Comparison of ENCODE assay signal across 4 fruit fly cellular contexts in genomic region chr3R:23133301-23133828, dm6.
TF ChIP-seq lines count a peak whose summit lies in the region.

No protein-coding gene starts in this region.

- no peak for TF ChIP-seq CTCF in whole organism, embryonic (GFP tag; optimal IDR thresholded peaks at IDR 0.05; lab: Kevin White, UChicago)

TF ChIP-seq in whole organism, embryonic, 481 proteins besides CTCF, POLR2A, EP300 and RAD21 (continues in another document):
- TF ChIP-seq CG12744 (GFP tag; optimal IDR thresholded peaks at IDR 0.05; lab: Kevin White, UChicago) = no peak
- TF ChIP-seq stwl (tag; optimal IDR thresholded peaks at IDR 0.05; lab: Kevin White, UChicago) = no peak
- peak; percentile 38; the same call in 1 of the 2 replicates for TF ChIP-seq vvl (GFP tag; IDR thresholded peaks at IDR 0.05; lab: Robert Waterston, UW)
- peak; percentile 44 for TF ChIP-seq ac (GFP tag; optimal IDR thresholded peaks at IDR 0.05; lab: Kevin White, UChicago)
- TF ChIP-seq CG9876 (GFP tag; optimal IDR thresholded peaks at IDR 0.05; lab: Kevin White, UChicago) = no peak
- 0 out of 3 replicates have a peak, but pooled peaks have one; percentile 40 for TF ChIP-seq CG17361 (GFP tag; IDR thresholded peaks at IDR 0.05; lab: Robert Waterston, UW)
- TF ChIP-seq org-1 (GFP tag; optimal IDR thresholded peaks at IDR 0.05; lab: Kevin White, UChicago) = no peak
- peak; percentile 29; the same call in 1 of the 2 replicates for TF ChIP-seq CG4404 (GFP tag; IDR thresholded peaks at IDR 0.05; lab: Robert Waterston, UW)
- TF ChIP-seq CG7271 (tag; optimal IDR thresholded peaks at IDR 0.05; lab: Kevin White, UChicago) = peak; percentile 65
- no peak for TF ChIP-seq stc (GFP tag; IDR thresholded peaks at IDR 0.05; lab: Robert Waterston, UW)
- TF ChIP-seq gcm (GFP tag; optimal IDR thresholded peaks at IDR 0.05; lab: Kevin White, UChicago) = peak; percentile 56
- no peak for TF ChIP-seq ERR (GFP tag; optimal IDR thresholded peaks at IDR 0.05; lab: Kevin White, UChicago)
- TF ChIP-seq otp (GFP tag; IDR thresholded peaks at IDR 0.05; lab: Robert Waterston, UW) = 0 out of 3 replicates have a peak, but pooled peaks have one; percentile 16
- TF ChIP-seq HmgZ (tag; optimal IDR thresholded peaks at IDR 0.05; lab: Kevin White, UChicago) = no peak
- peak; percentile 39 for TF ChIP-seq CG17829 (tag; optimal IDR thresholded peaks at IDR 0.05; lab: Kevin White, UChicago)
- 0 out of 2 replicates have a peak, but pooled peaks have one; percentile 29 for TF ChIP-seq CG17328 (GFP tag; IDR thresholded peaks at IDR 0.05; lab: Robert Waterston, UW)
- TF ChIP-seq dpn (GFP tag; optimal IDR thresholded peaks at IDR 0.05; lab: Kevin White, UChicago) = peak in 1 of 2 experiments; percentile 13
- peak; percentile 77 for TF ChIP-seq Kr (GFP tag; optimal IDR thresholded peaks at IDR 0.05; lab: Kevin White, UChicago)
- no peak for TF ChIP-seq CG2202 (tag; optimal IDR thresholded peaks at IDR 0.05; lab: Kevin White, UChicago)
- TF ChIP-seq tap (tag; optimal IDR thresholded peaks at IDR 0.05; lab: Kevin White, UChicago) = no peak
- TF ChIP-seq cg (GFP tag; optimal IDR thresholded peaks at IDR 0.05; lab: Kevin White, UChicago) = peak; percentile 57
- TF ChIP-seq CG18262 (tag; optimal IDR thresholded peaks at IDR 0.05; lab: Kevin White, UChicago) = peak; percentile 51

TF ChIP-seq in whole organism, prepupa, 60 proteins besides CTCF, POLR2A, EP300 and RAD21 (continues in another document):
- TF ChIP-seq CG1621 (tag; optimal IDR thresholded peaks at IDR 0.05; lab: Kevin White, UChicago) (no peak), Sox15 (GFP tag; optimal IDR thresholded peaks at IDR 0.05; lab: Kevin White, UChicago) (no peak), CG11902 (GFP tag; optimal IDR thresholded peaks at IDR 0.05; lab: Kevin White, UChicago) (no peak), pdm3 (GFP tag; optimal IDR thresholded peaks at IDR 0.05; lab: Kevin White, UChicago) (no peak), Ets21C (GFP tag; optimal IDR thresholded peaks at IDR 0.05; lab: Kevin White, UChicago) (no peak), CG6792 (GFP tag; optimal IDR thresholded peaks at IDR 0.05; lab: Kevin White, UChicago) (no peak), OdsH (GFP tag; optimal IDR thresholded peaks at IDR 0.05; lab: Kevin White, UChicago) (no peak), Eip78C (GFP tag; lab: Kevin White, UChicago) (peak; percentile 44), Eip93F (GFP tag; optimal IDR thresholded peaks at IDR 0.05; lab: Kevin White, UChicago) (no peak), Sox14 (GFP tag; optimal IDR thresholded peaks at IDR 0.05; lab: Kevin White, UChicago) (no peak), ss (GFP tag; optimal IDR thresholded peaks at IDR 0.05; lab: Kevin White, UChicago) (peak in 1 of 2 experiments; percentile 11), CG10631 (GFP tag; optimal IDR thresholded peaks at IDR 0.05; lab: Kevin White, UChicago) (no peak), CG34406 (GFP tag; optimal IDR thresholded peaks at IDR 0.05; lab: Kevin White, UChicago) (no peak), CG6276 (GFP tag; optimal IDR thresholded peaks at IDR 0.05; lab: Kevin White, UChicago) (no peak), CG6163 (GFP tag; IDR thresholded peaks at IDR 0.05; lab: Robert Waterston, UW) (no peak), svp (GFP tag; lab: Kevin White, UChicago) (peak; percentile 68), fd59A (GFP tag; optimal IDR thresholded peaks at IDR 0.05; lab: Kevin White, UChicago) (no peak), Sox102F (GFP tag; optimal IDR thresholded peaks at IDR 0.05; lab: Kevin White, UChicago) (no peak), fd85E (GFP tag; optimal IDR thresholded peaks at IDR 0.05; lab: Kevin White, UChicago) (no peak), Hr39 (GFP tag; optimal IDR thresholded peaks at IDR 0.05; lab: Kevin White, UChicago) (no peak), cyc (GFP tag; optimal IDR thresholded peaks at IDR 0.05; lab: Kevin White, UChicago) (no peak), fkh (GFP tag; optimal IDR thresholded peaks at IDR 0.05; lab: Kevin White, UChicago) (peak; percentile 12), salr (GFP tag; optimal IDR thresholded peaks at IDR 0.05; lab: Kevin White, UChicago) (no peak), Met (GFP tag; optimal IDR thresholded peaks at IDR 0.05; lab: Kevin White, UChicago) (peak; percentile 32), CG3032 (tag; optimal IDR thresholded peaks at IDR 0.05; lab: Kevin White, UChicago) (no peak)

TF ChIP-seq in whole organism, pupa, 21 proteins besides CTCF, POLR2A, EP300 and RAD21:
- no peak for TF ChIP-seq fd96Ca (GFP tag; IDR thresholded peaks at IDR 0.05; lab: Robert Waterston, UW)
- peak; percentile 2 for TF ChIP-seq Snoo (tag; optimal IDR thresholded peaks at IDR 0.05; lab: Kevin White, UChicago)

TF ChIP-seq in whole organism, wandering third instar larva, 38 proteins besides CTCF, POLR2A, EP300 and RAD21:
- TF ChIP-seq CG9705 (GFP tag; optimal IDR thresholded peaks at IDR 0.05; lab: Kevin White, UChicago) (no peak), sv (GFP tag; optimal IDR thresholded peaks at IDR 0.05; lab: Kevin White, UChicago) (no peak), Jra (GFP tag; optimal IDR thresholded peaks at IDR 0.05; lab: Kevin White, UChicago) (no peak), Mio (GFP tag; optimal IDR thresholded peaks at IDR 0.05; lab: Kevin White, UChicago) (no peak), lola (GFP tag; optimal IDR thresholded peaks at IDR 0.05; lab: Kevin White, UChicago) (no peak), Rel (GFP tag; optimal IDR thresholded peaks at IDR 0.05; lab: Kevin White, UChicago) (no peak), Rel (tag; optimal IDR thresholded peaks at IDR 0.05; lab: Kevin White, UChicago) (no peak), Dif (GFP tag; optimal IDR thresholded peaks at IDR 0.05; lab: Kevin White, UChicago; ENCODE audit: partially characterized antibody) (peak; percentile 8), Hr78 (GFP tag; optimal IDR thresholded peaks at IDR 0.05; lab: Kevin White, UChicago) (no peak), dl (GFP tag; optimal IDR thresholded peaks at IDR 0.05; lab: Kevin White, UChicago; ENCODE audit: insufficient read depth in 1 of 2, partially characterized antibody in 2 of 2) (no peak), foxo (GFP tag; optimal IDR thresholded peaks at IDR 0.05; lab: Kevin White, UChicago) (peak in 1 of 2 experiments; percentile 20), Dfd (GFP tag; optimal IDR thresholded peaks at IDR 0.05; lab: Kevin White, UChicago) (no peak), HLH106 (tag; optimal IDR thresholded peaks at IDR 0.05; lab: Kevin White, UChicago) (peak; percentile 12), br (GFP tag; optimal IDR thresholded peaks at IDR 0.05; lab: Kevin White, UChicago) (no peak)
